Fruit fly (Drosophila melanogaster) whole organism: ENCODE data around the gene CG12519.

Experiments
- CG8478 ChIP-seq: fragments of >200 bp; optimal IDR thresholded peaks from 2 replicates; lab custom pipeline; 2018; ENCODE audit warnings: inconsistent platforms
- pan ChIP-seq: fragments of >200 bp; optimal IDR thresholded peaks from 2 replicates; lab custom pipeline; 2017
- psq ChIP-seq: fragments of >200 bp; optimal IDR thresholded peaks from 2 replicates; lab custom pipeline; 2017
- usp ChIP-seq: fragments of >200 bp; optimal IDR thresholded peaks from 2 replicates; lab custom pipeline; 2017; ENCODE audit warnings: missing biosample characterization, missing genetic modification characterization, mixed read lengths

- TF ChIP-seq pan (lab: Kevin White, UChicago): no peak
- TF ChIP-seq psq (lab: Kevin White, UChicago): no peak
- TF ChIP-seq CG8478 (lab: Kevin White, UChicago): no peak
- TF ChIP-seq usp (GFP tag; lab: Kevin White, UChicago): no peak
Measured at dm6 chr3L:19518232-19518631, 45.9 kb downstream of the CG12519 start, which contains the start of gene Cpr76Ba.
